Fruit fly (Drosophila melanogaster) whole organism, embryonic: ENCODE measurements around the gene D12.
A peak's percentile ranks its signal among the peaks of the same experiment; 100 is the strongest.

Experiments
- Bdp1 ChIP-seq: fragments of 200-800 bp; sonication (Bioruptor generic); optimal IDR thresholded peaks from 3 replicates; lab custom pipeline; 2016; ENCODE audit warnings: missing biosample characterization, missing genetic modification characterization
- CG10654 ChIP-seq: fragments of 200-800 bp; sonication (Bioruptor generic); optimal IDR thresholded peaks from 2 replicates; lab custom pipeline; 2016; ENCODE audit warnings: missing biosample characterization, missing genetic modification characterization
- CG13287 ChIP-seq: fragments of 200-800 bp; sonication (Bioruptor generic); IDR thresholded peaks from 2 replicates; pipeline ENCODE4 v1.3.6; 2022; ENCODE audit warnings: missing biosample characterization, missing genetic modification characterization; ENCODE audit not compliant: partially characterized antibody
- CG14441 ChIP-seq: fragments of 200-800 bp; sonication (Bioruptor generic); IDR thresholded peaks from 2 replicates; pipeline ENCODE4 v1.3.6; 2022; ENCODE audit warnings: missing biosample characterization, missing genetic modification characterization
- CG14667 ChIP-seq: fragments of 200-800 bp; sonication (Bioruptor generic); IDR thresholded peaks from 2 replicates; pipeline ENCODE4 v1.3.6; 2022; ENCODE audit warnings: missing biosample characterization, missing genetic modification characterization
- CG15073 ChIP-seq: fragments of 200-800 bp; sonication (Bioruptor generic); optimal IDR thresholded peaks from 2 replicates; lab custom pipeline; 2016; ENCODE audit warnings: missing biosample characterization, missing genetic modification characterization
- CG16815 ChIP-seq: fragments of 200-800 bp; sonication (Bioruptor generic); optimal IDR thresholded peaks from 3 replicates; lab custom pipeline; 2017; ENCODE audit warnings: missing biosample characterization, mild to moderate bottlenecking, missing genetic modification characterization
- CG17359 ChIP-seq: fragments of 200-800 bp; sonication (Bioruptor generic); optimal IDR thresholded peaks from 3 replicates; lab custom pipeline; 2018; ENCODE audit warnings: missing biosample characterization, mild to moderate bottlenecking, missing genetic modification characterization, moderate library complexity
- CG18764 ChIP-seq: fragments of 200-800 bp; sonication (Bioruptor generic); optimal IDR thresholded peaks from 3 replicates; lab custom pipeline; 2016; ENCODE audit warnings: missing biosample characterization, missing genetic modification characterization
- CG2678 ChIP-seq: fragments of 200-800 bp; sonication (Bioruptor generic); optimal IDR thresholded peaks from 3 replicates; lab custom pipeline; 2019; ENCODE audit warnings: missing biosample characterization, mild to moderate bottlenecking, missing genetic modification characterization, moderate library complexity
- CG2889 ChIP-seq: fragments of 200-800 bp; sonication (Bioruptor generic); IDR thresholded peaks from 3 replicates; pipeline ENCODE4 v1.3.6; 2022; ENCODE audit warnings: missing biosample characterization, missing genetic modification characterization
- CG4282 ChIP-seq: fragments of 200-800 bp; sonication (Bioruptor generic); optimal IDR thresholded peaks from 2 replicates; lab custom pipeline; 2016; ENCODE audit warnings: missing biosample characterization, missing genetic modification characterization
- CG4730 ChIP-seq: fragments of 200-800 bp; sonication (Bioruptor generic); IDR thresholded peaks from 2 replicates; pipeline ENCODE4 v1.3.6; 2022; ENCODE audit warnings: missing biosample characterization, missing genetic modification characterization
- CG5180 ChIP-seq: fragments of 200-800 bp; sonication (Bioruptor generic); optimal IDR thresholded peaks from 3 replicates; lab custom pipeline; 2017; ENCODE audit warnings: missing biosample characterization, missing genetic modification characterization, mild to moderate bottlenecking, moderate library complexity, missing genetic modification reagents
- CG6654 ChIP-seq: fragments of 200-800 bp; sonication (Bioruptor generic); optimal IDR thresholded peaks from 2 replicates; lab custom pipeline; 2017; ENCODE audit warnings: missing biosample characterization, mild to moderate bottlenecking, missing genetic modification characterization
- CG6765 ChIP-seq: fragments of 200-800 bp; sonication (Bioruptor generic); optimal IDR thresholded peaks from 3 replicates; lab custom pipeline; 2017; ENCODE audit warnings: missing biosample characterization, mild to moderate bottlenecking, missing genetic modification characterization
- CG8388 ChIP-seq: fragments of 200-800 bp; sonication (Bioruptor generic); optimal IDR thresholded peaks from 2 replicates; lab custom pipeline; 2019; ENCODE audit warnings: missing biosample characterization, mild to moderate bottlenecking, missing genetic modification characterization, moderate library complexity
- Dll ChIP-seq: fragments of 200-800 bp; sonication (Bioruptor generic); IDR thresholded peaks from 4 replicates; pipeline ENCODE4 v1.3.6; 2022; ENCODE audit warnings: missing biosample characterization, missing genetic modification characterization; ENCODE audit not compliant: partially characterized antibody
- Dp ChIP-seq: fragments of 200-800 bp; sonication (Bioruptor generic); optimal IDR thresholded peaks from 2 replicates; lab custom pipeline; 2018; ENCODE audit warnings: missing biosample characterization, mild to moderate bottlenecking, missing genetic modification characterization, moderate library complexity
- Eip74EF ChIP-seq, 2 experiments: fragments of 200-800 bp in 1 of 2; fragments of >200 bp in 1 of 2; sonication (Bioruptor generic) in 1 of 2; optimal IDR thresholded peaks; 2 replicates each; lab custom pipeline; 2017 to 2019; ENCODE audit warnings: missing biosample characterization in 2 of 2, missing genetic modification characterization in 2 of 2, mild to moderate bottlenecking in 1 of 2, moderate library complexity in 1 of 2
- Gsc ChIP-seq: fragments of 200-800 bp; sonication (Bioruptor generic); IDR thresholded peaks from 2 replicates; pipeline ENCODE4 v1.3.6; 2022; ENCODE audit warnings: missing biosample characterization, missing genetic modification characterization
- HmgD ChIP-seq: fragments of 200-800 bp; sonication (Bioruptor generic); optimal IDR thresholded peaks from 3 replicates; lab custom pipeline; 2016; ENCODE audit warnings: missing biosample characterization, missing genetic modification characterization
- Hr78 ChIP-seq, 2 experiments: fragments of 200-800 bp in 1 of 2; fragments of >200 bp in 1 of 2; sonication (Bioruptor generic) in 1 of 2; optimal IDR thresholded peaks; 2 replicates each; lab custom pipeline; 2017 to 2019; ENCODE audit warnings: missing biosample characterization in 2 of 2, missing genetic modification characterization in 2 of 2, mild to moderate bottlenecking in 1 of 2, moderate library complexity in 1 of 2
- Hsf ChIP-seq: fragments of 200-800 bp; sonication (Bioruptor generic); optimal IDR thresholded peaks from 3 replicates; lab custom pipeline; 2016; ENCODE audit warnings: missing biosample characterization, missing genetic modification characterization
- Oli ChIP-seq: fragments of 200-800 bp; sonication (Bioruptor generic); optimal IDR thresholded peaks from 2 replicates; lab custom pipeline; 2018; ENCODE audit warnings: missing biosample characterization, mild to moderate bottlenecking, missing genetic modification characterization, moderate library complexity
- Six4 ChIP-seq: fragments of 200-800 bp; sonication (Bioruptor generic); optimal IDR thresholded peaks from 2 replicates; lab custom pipeline; 2016; ENCODE audit warnings: missing biosample characterization, missing genetic modification characterization
- Sox102F ChIP-seq: fragments of 200-800 bp; sonication (Bioruptor generic); optimal IDR thresholded peaks from 2 replicates; lab custom pipeline; 2018; ENCODE audit warnings: missing biosample characterization, mild to moderate bottlenecking, missing genetic modification characterization, moderate library complexity
- ac ChIP-seq: fragments of 200-800 bp; sonication (Bioruptor generic); optimal IDR thresholded peaks from 3 replicates; lab custom pipeline; 2017; ENCODE audit warnings: missing biosample characterization, mild to moderate bottlenecking, missing genetic modification characterization
- amos ChIP-seq: fragments of 200-800 bp; sonication (Bioruptor generic); IDR thresholded peaks from 2 replicates; pipeline ENCODE4 v1.3.6; 2022; ENCODE audit warnings: missing biosample characterization, missing genetic modification characterization; ENCODE audit not compliant: partially characterized antibody
- cad ChIP-seq: fragments of >200 bp; optimal IDR thresholded peaks from 2 replicates; lab custom pipeline; 2017; ENCODE audit warnings: missing biosample characterization, missing genetic modification characterization
- chm ChIP-seq: fragments of 200-800 bp; sonication (Bioruptor generic); IDR thresholded peaks from 2 replicates; pipeline ENCODE4 v1.3.6; 2022; ENCODE audit warnings: missing biosample characterization, missing genetic modification characterization
- ci ChIP-seq: fragments of 200-800 bp; sonication (Bioruptor generic); IDR thresholded peaks from 3 replicates; pipeline ENCODE4 v1.3.6; 2022; ENCODE audit warnings: missing biosample characterization, missing genetic modification characterization
- crol ChIP-seq: fragments of 200-800 bp; sonication (Bioruptor generic); IDR thresholded peaks from 2 replicates; pipeline ENCODE4 v1.3.6; 2022; ENCODE audit warnings: missing biosample characterization, missing genetic modification characterization
- cwo ChIP-seq: fragments of 200-800 bp; sonication (Bioruptor generic); optimal IDR thresholded peaks from 3 replicates; lab custom pipeline; 2017; ENCODE audit warnings: missing biosample characterization, missing genetic modification characterization, mild to moderate bottlenecking, moderate library complexity, missing genetic modification reagents
- da ChIP-seq: fragments of 200-800 bp; sonication (Bioruptor generic); optimal IDR thresholded peaks from 2 replicates; lab custom pipeline; 2016; ENCODE audit warnings: missing biosample characterization, missing genetic modification characterization
- dm ChIP-seq: fragments of 200-800 bp; sonication (Bioruptor generic); optimal IDR thresholded peaks from 3 replicates; lab custom pipeline; 2016; ENCODE audit warnings: missing biosample characterization, missing genetic modification characterization
- fru ChIP-seq: fragments of >200 bp; optimal IDR thresholded peaks from 2 replicates; lab custom pipeline; 2017
- grau ChIP-seq: fragments of 200-800 bp; optimal IDR thresholded peaks from 3 replicates; lab custom pipeline; 2019; ENCODE audit warnings: missing biosample characterization, mild to moderate bottlenecking, missing genetic modification characterization, moderate library complexity
- hb ChIP-seq: fragments of 200-800 bp; sonication (Bioruptor generic); IDR thresholded peaks from 3 replicates; pipeline ENCODE4 v1.3.6; 2022; ENCODE audit warnings: missing biosample characterization, missing genetic modification characterization; ENCODE audit not compliant: partially characterized antibody
- kay ChIP-seq: fragments of 200-800 bp; sonication (Bioruptor generic); optimal IDR thresholded peaks from 2 replicates; lab custom pipeline; 2016; ENCODE audit warnings: missing biosample characterization, missing genetic modification characterization
- lilli ChIP-seq: fragments of 200-800 bp; sonication (Bioruptor generic); optimal IDR thresholded peaks from 3 replicates; lab custom pipeline; 2016; ENCODE audit warnings: missing biosample characterization, missing genetic modification characterization
- oc ChIP-seq: fragments of 200-800 bp; sonication (Bioruptor generic); optimal IDR thresholded peaks from 2 replicates; lab custom pipeline; 2018; ENCODE audit warnings: missing biosample characterization, mild to moderate bottlenecking, missing genetic modification characterization, moderate library complexity
- pan ChIP-seq, 4 experiments: fragments of >200 bp in 3 of 4; fragments of 200-800 bp in 1 of 4; sonication (Bioruptor generic) in 1 of 4; optimal IDR thresholded peaks in 3 of 4; IDR thresholded peaks in 1 of 4; 2 replicates each; pipeline versions ENCODE4 v1.3.6 to Lab custom; 2017 to 2022; ENCODE audit warnings: missing biosample characterization in 2 of 4, missing genetic modification characterization in 2 of 4, mixed read lengths in 1 of 4
- sima ChIP-seq: fragments of 200-800 bp; sonication (Bioruptor generic); optimal IDR thresholded peaks from 2 replicates; lab custom pipeline; 2016; ENCODE audit warnings: missing biosample characterization, missing genetic modification characterization
- slou ChIP-seq: fragments of 200-800 bp; sonication (Bioruptor generic); optimal IDR thresholded peaks from 3 replicates; lab custom pipeline; 2016; ENCODE audit warnings: missing biosample characterization, missing genetic modification characterization
- sr ChIP-seq: fragments of 200-800 bp; sonication (Bioruptor generic); IDR thresholded peaks from 3 replicates; pipeline ENCODE4 v1.3.6; 2022; ENCODE audit warnings: missing biosample characterization, missing genetic modification characterization
- trem ChIP-seq: fragments of 200-800 bp; optimal IDR thresholded peaks from 3 replicates; lab custom pipeline; 2019; ENCODE audit warnings: missing biosample characterization, mild to moderate bottlenecking, missing genetic modification characterization, moderate library complexity
- wor ChIP-seq: fragments of 200-800 bp; sonication (Bioruptor generic); IDR thresholded peaks from 2 replicates; pipeline ENCODE4 v1.3.6; 2022; ENCODE audit warnings: missing biosample characterization, missing genetic modification characterization

The D12 gene

DNA sequence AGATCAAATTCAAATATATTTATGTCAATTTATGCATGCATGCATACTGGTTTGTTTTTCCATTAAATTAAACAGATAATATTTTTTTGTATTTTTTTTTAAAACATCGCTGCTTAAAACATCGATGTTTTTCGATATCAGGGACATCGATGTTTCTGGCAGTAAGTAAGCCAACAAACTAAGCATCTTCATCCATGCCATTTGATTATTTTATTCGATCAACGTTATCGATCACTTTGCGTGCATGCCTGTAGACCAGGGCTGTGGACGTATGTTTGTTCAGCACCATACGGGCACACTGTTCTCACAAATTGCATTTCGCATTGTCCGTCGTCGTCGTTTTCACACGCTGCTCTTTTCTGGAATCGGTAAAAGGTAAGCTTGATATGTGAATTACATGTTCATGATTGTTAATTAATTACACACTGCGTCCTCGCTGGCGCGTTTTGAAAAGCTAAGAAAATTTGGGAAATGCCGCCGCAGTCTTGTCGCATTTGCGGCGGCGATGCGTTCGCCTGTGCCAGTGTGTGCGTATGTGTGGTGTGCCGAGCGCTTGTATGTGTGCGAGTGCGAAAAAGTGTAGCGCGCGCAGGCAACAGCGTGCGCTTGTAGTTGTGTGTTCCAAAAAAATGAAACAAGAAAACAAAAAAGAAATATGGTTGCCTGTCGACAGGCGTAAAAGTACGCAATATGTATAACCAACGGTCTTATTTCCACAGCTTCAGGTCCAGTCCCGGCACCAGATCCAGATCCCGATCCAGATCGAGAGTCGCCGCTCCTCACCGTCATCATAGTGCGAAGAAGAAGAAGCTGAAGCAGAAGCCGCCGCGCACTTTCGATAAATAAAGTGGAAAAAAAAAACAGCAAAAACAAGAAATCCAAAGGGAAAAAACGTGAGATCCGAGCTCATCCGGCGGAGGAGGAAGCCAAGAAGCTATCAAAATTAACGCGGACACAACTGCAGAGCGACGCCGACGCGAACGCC lies 33.6 kb downstream of the D12 start, which contains the start of gene emb (continued):
- TF ChIP-seq hb (GFP tag; lab: Robert Waterston, UW) (peak; percentile 99), cad (GFP tag; lab: Kevin White, UChicago) (no peak), CG13287 (GFP tag; lab: Robert Waterston, UW) (peak; percentile 93), chm (GFP tag; lab: Robert Waterston, UW) (peak; percentile 17; the same call in 1 of the 2 replicates), slou (GFP tag; lab: Kevin White, UChicago) (peak; percentile 2), CG16815 (GFP tag; lab: Kevin White, UChicago) (no peak), CG4282 (no peak), CG18764 (GFP tag; lab: Kevin White, UChicago) (peak; percentile 29), CG2678 (tag; lab: Kevin White, UChicago) (no peak), dm (GFP tag; lab: Kevin White, UChicago) (peak; percentile 83), CG2889 (GFP tag; lab: Robert Waterston, UW) (no peak), CG10654 (GFP tag; lab: Kevin White, UChicago) (peak; percentile 7), Dll (GFP tag; lab: Robert Waterston, UW) (peak; percentile 94), Gsc (no peak), CG6765 (GFP tag; lab: Kevin White, UChicago) (no peak), sima (no peak), amos (GFP tag; lab: Robert Waterston, UW) (peak; percentile 94), Sox102F (GFP tag; lab: Kevin White, UChicago) (no peak), Hsf (GFP tag; lab: Kevin White, UChicago) (peak; percentile 40), oc (tag; lab: Kevin White, UChicago) (no peak), Dp (GFP tag; lab: Kevin White, UChicago) (peak; percentile 65), CG4730 (no peak), cwo (GFP tag; lab: Kevin White, UChicago) (no peak), wor (GFP tag; lab: Robert Waterston, UW) (no peak), CG6654 (no peak), lilli (peak; percentile 67), grau (peak; percentile 49), CG15073 (GFP tag; lab: Kevin White, UChicago) (no peak), crol (no peak), sr (GFP tag; lab: Robert Waterston, UW) (no peak), ci (0 out of 3 replicates have a peak, but pooled peaks have one; percentile 15), CG14441 (peak; percentile 30; the same call in 1 of the 2 replicates), Bdp1 (GFP tag; lab: Kevin White, UChicago) (peak; percentile 23), fru (no peak), pan (optimal IDR thresholded peaks at IDR 0.05; lab: Kevin White, UChicago) (no peak), pan (GFP tag; optimal IDR thresholded peaks at IDR 0.05 in 1 of 2, IDR thresholded peaks at IDR 0.05 in 1 of 2) (peak in 1 of 2 experiments; percentile 42), CG8388 (peak; percentile 4), Six4 (GFP tag; lab: Kevin White, UChicago) (peak; percentile 46), Oli (tag; lab: Kevin White, UChicago) (no peak), CG5180 (peak; percentile 94), ac (no peak), HmgD (GFP tag; lab: Kevin White, UChicago) (peak; percentile 90), CG17359 (peak; percentile 19), trem (tag; lab: Kevin White, UChicago) (peak; percentile 68), kay (GFP tag; lab: Kevin White, UChicago) (no peak), da (GFP tag; lab: Kevin White, UChicago) (no peak), Hr78 (GFP tag; optimal IDR thresholded peaks at IDR 0.05; lab: Kevin White, UChicago) (no peak), CG14667 (GFP tag; lab: Robert Waterston, UW) (no peak), Eip74EF (GFP tag; optimal IDR thresholded peaks at IDR 0.05; lab: Kevin White, UChicago) (no peak)
